Fruit fly (Drosophila melanogaster) Kc167 (cell line): Measurements from ENCODE around the gene CG18262.

Experiments used
- Sin3A ChIP-seq: fragments of >200 bp; optimal IDR thresholded peaks from 2 replicates; lab custom pipeline; 2018; ENCODE audit warnings: missing external identifiers
- ttk ChIP-seq: sonication (Bioruptor generic); optimal IDR thresholded peaks from 2 replicates; lab custom pipeline; 2017; ENCODE audit warnings: missing external identifiers

DNA sequence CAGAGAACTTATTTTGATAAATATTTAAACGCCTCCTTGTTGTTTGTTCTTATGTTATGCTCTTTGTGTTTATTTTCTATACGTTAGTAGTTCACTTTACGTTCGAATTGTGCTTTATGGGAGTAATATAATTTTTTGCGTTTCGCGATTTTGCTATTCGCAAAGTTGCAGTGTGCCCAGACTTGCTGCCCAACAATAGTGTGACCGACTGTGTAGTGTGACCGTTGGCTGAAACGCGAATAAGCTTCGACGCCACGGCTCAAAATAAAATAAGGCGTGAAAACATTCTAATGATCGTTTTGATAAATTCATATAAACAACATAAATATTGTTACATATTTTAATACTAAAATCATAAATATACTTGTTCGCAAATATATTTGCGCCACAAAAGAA is 10.7 kb upstream of the CG18262 start, which contains the start of gene Smox:
- TF ChIP-seq ttk (lab: Kevin White, UChicago): no peak
- TF ChIP-seq Sin3A (lab: Kevin White, UChicago): no peak
